Worm (Caenorhabditis elegans) whole organism, L2 larva: ENCODE results near the gene K08E5.6.

Experiments
- R02D3.7 ChIP-seq: fragments of 150-350 bp; optimal IDR thresholded peaks from 2 replicates; lab custom pipeline; 2014; ENCODE audit warnings: missing biosample characterization, missing genetic modification characterization
- ZK546.5 ChIP-seq: sonication (generic microtip); optimal IDR thresholded peaks from 2 replicates; lab custom pipeline; 2017; ENCODE audit warnings: missing biosample characterization, missing genetic modification characterization
- ama-1 ChIP-seq: fragments of 150-350 bp; optimal IDR thresholded peaks from 2 replicates; lab custom pipeline; 2018; ENCODE audit warnings: inconsistent platforms
- ceh-82 ChIP-seq: fragments of 150-350 bp; optimal IDR thresholded peaks from 2 replicates; lab custom pipeline; 2014; ENCODE audit warnings: missing biosample characterization, missing genetic modification characterization
- fos-1 ChIP-seq: fragments of 150-350 bp; optimal IDR thresholded peaks from 2 replicates; lab custom pipeline; 2014; ENCODE audit warnings: missing biosample characterization, missing genetic modification characterization
- lin-11 ChIP-seq: fragments of 150-350 bp; sonication (generic microtip); optimal IDR thresholded peaks from 2 replicates; lab custom pipeline; 2014; ENCODE audit warnings: missing biosample characterization, missing genetic modification characterization, inconsistent platforms, mixed read lengths
- lin-13 ChIP-seq: fragments of 150-350 bp; optimal IDR thresholded peaks from 2 replicates; lab custom pipeline; 2014; ENCODE audit warnings: missing biosample characterization, missing genetic modification reagents, missing genetic modification characterization
- nhr-10 ChIP-seq: sonication (generic microtip); optimal IDR thresholded peaks from 2 replicates; lab custom pipeline; 2017; ENCODE audit warnings: missing biosample characterization, missing genetic modification characterization
- nhr-23 ChIP-seq: fragments of 150-350 bp; optimal IDR thresholded peaks from 2 replicates; lab custom pipeline; 2014; ENCODE audit warnings: missing biosample characterization, missing genetic modification reagents, missing genetic modification characterization
- nhr-25 ChIP-seq: fragments of 150-350 bp; sonication (generic microtip); optimal IDR thresholded peaks from 3 replicates; lab custom pipeline; 2014; ENCODE audit warnings: missing biosample characterization, missing genetic modification characterization
- ztf-4 ChIP-seq: fragments of 150-350 bp; optimal IDR thresholded peaks from 2 replicates; lab custom pipeline; 2014; ENCODE audit warnings: missing biosample characterization, missing genetic modification characterization

DNA sequence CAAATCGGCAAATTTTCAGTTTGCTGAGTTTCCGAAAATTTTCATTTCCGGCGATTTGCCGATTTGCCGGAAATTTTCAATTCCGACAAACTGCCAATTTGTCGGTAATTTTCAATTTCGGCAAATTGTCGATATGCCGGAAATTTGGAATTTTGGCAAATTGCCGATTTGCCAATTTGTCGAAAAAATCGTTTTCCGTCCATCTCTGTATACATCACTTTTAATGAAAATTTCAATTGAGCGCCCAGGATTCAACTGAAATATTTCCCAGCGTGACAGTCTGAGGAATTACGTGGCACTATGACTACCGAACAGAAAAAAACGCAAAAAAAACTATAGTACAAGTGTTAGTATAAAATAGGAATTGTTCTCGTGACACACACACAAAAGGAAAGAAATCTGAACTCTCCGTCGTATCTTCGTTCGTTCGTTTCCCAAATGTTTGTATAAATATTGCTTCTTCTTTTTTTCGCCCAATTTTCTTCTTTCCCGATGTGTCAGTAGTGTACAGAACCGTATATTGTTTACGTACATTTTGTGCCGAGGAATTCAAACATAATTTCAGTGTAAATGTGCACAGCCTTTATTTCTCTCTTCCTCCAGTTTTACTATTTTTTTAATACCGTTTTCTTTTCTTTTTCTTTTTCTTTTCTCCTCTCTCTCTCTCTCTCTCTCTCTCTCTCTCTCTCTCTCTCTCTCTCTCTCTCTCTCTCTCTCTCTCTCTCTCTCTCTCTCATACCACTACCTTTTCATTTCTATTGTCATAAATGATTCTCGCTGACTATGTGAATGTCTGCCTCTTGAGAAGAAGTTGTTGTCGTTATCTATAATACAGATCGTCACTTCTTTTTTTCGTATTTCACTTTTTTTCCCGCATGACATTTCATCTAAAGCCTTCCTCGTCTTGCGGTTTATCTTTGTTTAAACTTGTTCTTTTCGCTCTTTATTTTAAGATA lies 8.1 kb upstream of the K08E5.6 start:
- TF ChIP-seq nhr-25 (tag; lab: Kevin White, UChicago), result peak; percentile 42
- TF ChIP-seq lin-11 (tag; lab: Kevin White, UChicago), result no peak
- TF ChIP-seq R02D3.7, result no peak
- no peak for TF ChIP-seq ZK546.5 (tag; lab: Kevin White, UChicago)
- no peak for TF ChIP-seq ztf-4
- no peak for TF ChIP-seq ama-1
- TF ChIP-seq nhr-10 (tag; lab: Kevin White, UChicago), result no peak
- TF ChIP-seq fos-1 (tag; lab: Kevin White, UChicago), result peak; percentile 46
- TF ChIP-seq ceh-82 (tag; lab: Kevin White, UChicago), result no peak
- TF ChIP-seq lin-13, result no peak
- no peak for TF ChIP-seq nhr-23 (tag; lab: Kevin White, UChicago)
